Fruit fly (Drosophila melanogaster) whole organism, embryonic: ENCODE results near the gene CG7889.

Experiments
- Ada2b ChIP-seq: fragments of 200-800 bp; sonication (Bioruptor generic); IDR thresholded peaks from 2 replicates; pipeline ENCODE4 v1.3.6; 2022; ENCODE audit warnings: missing biosample characterization, missing genetic modification characterization
- Awh ChIP-seq: fragments of 200-800 bp; sonication (Bioruptor generic); IDR thresholded peaks from 2 replicates; pipeline ENCODE4, ENCODE4 v1.3.6; 2022; ENCODE audit warnings: missing biosample characterization, missing genetic modification characterization
- BEAF-32 ChIP-seq: fragments of 200-800 bp; sonication (Bioruptor generic); optimal IDR thresholded peaks from 3 replicates; lab custom pipeline; 2017; ENCODE audit warnings: missing biosample characterization, missing genetic modification characterization, mild to moderate bottlenecking, moderate library complexity, missing genetic modification reagents
- Bgb ChIP-seq: fragments of 200-800 bp; sonication (Bioruptor generic); IDR thresholded peaks from 2 replicates; pipeline ENCODE4 v1.3.6; 2022; ENCODE audit warnings: missing biosample characterization, missing genetic modification characterization; ENCODE audit not compliant: partially characterized antibody
- BtbVII ChIP-seq: fragments of 200-800 bp; sonication (Bioruptor generic); optimal IDR thresholded peaks from 3 replicates; lab custom pipeline; 2017; ENCODE audit warnings: missing biosample characterization, mild to moderate bottlenecking, missing genetic modification characterization
- CG11085 ChIP-seq: fragments of 200-800 bp; sonication (Bioruptor generic); IDR thresholded peaks from 2 replicates; pipeline ENCODE4 v1.3.6; 2022; ENCODE audit warnings: missing biosample characterization, missing genetic modification characterization
- CG11093 ChIP-seq: fragments of 200-800 bp; sonication (Bioruptor generic); IDR thresholded peaks from 3 replicates; pipeline ENCODE4 v1.3.6; 2022; ENCODE audit warnings: missing biosample characterization, missing genetic modification characterization
- CG11398 ChIP-seq: fragments of 200-800 bp; sonication (Bioruptor generic); optimal IDR thresholded peaks from 2 replicates; lab custom pipeline; 2016; ENCODE audit warnings: missing biosample characterization, missing genetic modification characterization
- CG14860 ChIP-seq: fragments of 200-800 bp; sonication (Bioruptor generic); IDR thresholded peaks from 3 replicates; pipeline ENCODE4 v1.3.6; 2022; ENCODE audit warnings: missing biosample characterization, missing genetic modification characterization; ENCODE audit not compliant: partially characterized antibody
- CG17186 ChIP-seq: fragments of 200-800 bp; sonication (Bioruptor generic); optimal IDR thresholded peaks from 3 replicates; lab custom pipeline; 2017; ENCODE audit warnings: missing biosample characterization, missing genetic modification reagents, missing genetic modification characterization
- CG1792 ChIP-seq: fragments of 200-800 bp; sonication (Bioruptor generic); optimal IDR thresholded peaks from 2 replicates; lab custom pipeline; 2016; ENCODE audit warnings: missing biosample characterization, missing genetic modification characterization
- CG18011 ChIP-seq: fragments of 200-800 bp; sonication (Bioruptor generic); optimal IDR thresholded peaks from 2 replicates; lab custom pipeline; 2017; ENCODE audit warnings: missing biosample characterization, missing genetic modification characterization, mild to moderate bottlenecking, moderate library complexity, missing genotype
- CG2202 ChIP-seq: fragments of 200-800 bp; sonication (Bioruptor generic); optimal IDR thresholded peaks from 2 replicates; lab custom pipeline; 2018; ENCODE audit warnings: missing biosample characterization, mild to moderate bottlenecking, missing genetic modification characterization
- CG31365 ChIP-seq: fragments of 200-800 bp; sonication (Bioruptor generic); optimal IDR thresholded peaks from 2 replicates; lab custom pipeline; 2018; ENCODE audit warnings: missing biosample characterization, mild to moderate bottlenecking, missing genetic modification characterization
- CG4707 ChIP-seq: fragments of 200-800 bp; sonication (Bioruptor generic); optimal IDR thresholded peaks from 2 replicates; lab custom pipeline; 2018; ENCODE audit warnings: missing biosample characterization, mild to moderate bottlenecking, missing genetic modification characterization, moderate library complexity
- CG4820 ChIP-seq: fragments of 200-800 bp; sonication (Bioruptor generic); optimal IDR thresholded peaks from 3 replicates; lab custom pipeline; 2016; ENCODE audit warnings: missing biosample characterization, missing genetic modification characterization
- CG6654 ChIP-seq: fragments of 200-800 bp; sonication (Bioruptor generic); optimal IDR thresholded peaks from 2 replicates; lab custom pipeline; 2017; ENCODE audit warnings: missing biosample characterization, mild to moderate bottlenecking, missing genetic modification characterization
- CG8388 ChIP-seq: fragments of 200-800 bp; sonication (Bioruptor generic); optimal IDR thresholded peaks from 2 replicates; lab custom pipeline; 2019; ENCODE audit warnings: missing biosample characterization, mild to moderate bottlenecking, missing genetic modification characterization, moderate library complexity
- CG8924 ChIP-seq: fragments of 200-800 bp; optimal IDR thresholded peaks from 3 replicates; lab custom pipeline; 2019; ENCODE audit warnings: missing biosample characterization, mild to moderate bottlenecking, missing genetic modification characterization, moderate library complexity
- CG8944 ChIP-seq: fragments of 200-800 bp; sonication (Bioruptor generic); optimal IDR thresholded peaks from 3 replicates; lab custom pipeline; 2016; ENCODE audit warnings: missing biosample characterization, missing genetic modification characterization
- CG9437 ChIP-seq: fragments of 200-800 bp; sonication (Bioruptor generic); optimal IDR thresholded peaks from 2 replicates; lab custom pipeline; 2018; ENCODE audit warnings: missing biosample characterization, mild to moderate bottlenecking, missing genetic modification characterization
- CG9817 ChIP-seq: fragments of 200-800 bp; sonication (Bioruptor generic); optimal IDR thresholded peaks from 2 replicates; lab custom pipeline; 2018; ENCODE audit warnings: missing biosample characterization, mild to moderate bottlenecking, missing genetic modification characterization, moderate library complexity
- Dll ChIP-seq: fragments of 200-800 bp; sonication (Bioruptor generic); IDR thresholded peaks from 4 replicates; pipeline ENCODE4 v1.3.6; 2022; ENCODE audit warnings: missing biosample characterization, missing genetic modification characterization; ENCODE audit not compliant: partially characterized antibody
- Doc3 ChIP-seq: fragments of 200-800 bp; sonication (Bioruptor generic); IDR thresholded peaks from 3 replicates; pipeline ENCODE4 v1.3.6; 2022; ENCODE audit warnings: missing biosample characterization, missing genetic modification characterization; ENCODE audit not compliant: partially characterized antibody
- Dp ChIP-seq: fragments of 200-800 bp; sonication (Bioruptor generic); optimal IDR thresholded peaks from 2 replicates; lab custom pipeline; 2018; ENCODE audit warnings: missing biosample characterization, mild to moderate bottlenecking, missing genetic modification characterization, moderate library complexity
- Eip74EF ChIP-seq, 2 experiments: fragments of 200-800 bp in 1 of 2; fragments of >200 bp in 1 of 2; sonication (Bioruptor generic) in 1 of 2; optimal IDR thresholded peaks; 2 replicates each; lab custom pipeline; 2017 to 2019; ENCODE audit warnings: missing biosample characterization in 2 of 2, missing genetic modification characterization in 2 of 2, mild to moderate bottlenecking in 1 of 2, moderate library complexity in 1 of 2
- HmgZ ChIP-seq: fragments of 200-800 bp; sonication (Bioruptor generic); optimal IDR thresholded peaks from 2 replicates; lab custom pipeline; 2018; ENCODE audit warnings: missing biosample characterization, mild to moderate bottlenecking, missing genetic modification characterization
- Hmr ChIP-seq: fragments of 200-800 bp; sonication (Bioruptor generic); optimal IDR thresholded peaks from 3 replicates; lab custom pipeline; 2017; ENCODE audit warnings: mild to moderate bottlenecking, missing biosample characterization, missing genetic modification reagents, missing genetic modification characterization
- Lim3 ChIP-seq: fragments of 200-800 bp; sonication (Bioruptor generic); IDR thresholded peaks from 2 replicates; pipeline ENCODE4 v1.3.6; 2022; ENCODE audit warnings: missing biosample characterization, missing genetic modification characterization
- MBD-R2 ChIP-seq: fragments of 200-800 bp; sonication (Bioruptor generic); IDR thresholded peaks from 2 replicates; pipeline ENCODE4 v1.3.6; 2022; ENCODE audit warnings: missing biosample characterization, missing genetic modification characterization
- Myb ChIP-seq: fragments of 200-800 bp; sonication (Bioruptor generic); optimal IDR thresholded peaks from 2 replicates; lab custom pipeline; 2016; ENCODE audit warnings: missing biosample characterization, missing genetic modification characterization
- Stat92E ChIP-seq, 3 experiments: fragments of >200 bp in 2 of 3; fragments of 200-800 bp in 1 of 3; sonication (Bioruptor generic) in 1 of 3; optimal IDR thresholded peaks; 2 replicates each; lab custom pipeline; 2017 to 2019; ENCODE audit warnings: missing biosample characterization in 3 of 3, missing genetic modification characterization in 3 of 3, mild to moderate bottlenecking in 1 of 3, moderate library complexity in 1 of 3
- bowl ChIP-seq: fragments of 200-800 bp; sonication (Bioruptor generic); IDR thresholded peaks from 2 replicates; pipeline ENCODE4 v1.3.6; 2022; ENCODE audit warnings: missing biosample characterization, missing genetic modification characterization
- fd102C ChIP-seq: fragments of 200-800 bp; sonication (Bioruptor generic); optimal IDR thresholded peaks from 2 replicates; lab custom pipeline; 2018; ENCODE audit warnings: missing biosample characterization, mild to moderate bottlenecking, missing genetic modification characterization, moderate library complexity
- fd3F ChIP-seq: fragments of 200-800 bp; sonication (Bioruptor generic); optimal IDR thresholded peaks from 2 replicates; lab custom pipeline; 2018; ENCODE audit warnings: missing biosample characterization, mild to moderate bottlenecking, missing genetic modification characterization, moderate library complexity
- fu2 ChIP-seq: fragments of 200-800 bp; sonication (Bioruptor generic); optimal IDR thresholded peaks from 2 replicates; lab custom pipeline; 2016; ENCODE audit warnings: missing biosample characterization, missing genetic modification characterization
- her ChIP-seq: fragments of 200-800 bp; sonication (Bioruptor generic); optimal IDR thresholded peaks from 2 replicates; lab custom pipeline; 2016; ENCODE audit warnings: missing biosample characterization, missing genetic modification characterization
- inv ChIP-seq: fragments of 200-800 bp; sonication (Bioruptor generic); IDR thresholded peaks from 2 replicates; pipeline ENCODE4 v1.3.6; 2022; ENCODE audit warnings: missing biosample characterization, missing genetic modification characterization; ENCODE audit not compliant: partially characterized antibody
- kah ChIP-seq: fragments of 200-800 bp; sonication (Bioruptor generic); optimal IDR thresholded peaks from 2 replicates; lab custom pipeline; 2018; ENCODE audit warnings: missing biosample characterization, mild to moderate bottlenecking, missing genetic modification characterization
- odd ChIP-seq: fragments of 200-800 bp; sonication (Bioruptor generic); optimal IDR thresholded peaks from 2 replicates; lab custom pipeline; 2017; ENCODE audit warnings: missing biosample characterization, mild to moderate bottlenecking, missing genetic modification characterization
- pnt ChIP-seq: fragments of 200-800 bp; sonication (Bioruptor generic); optimal IDR thresholded peaks from 3 replicates; lab custom pipeline; 2016; ENCODE audit warnings: missing biosample characterization, missing genetic modification characterization
- run ChIP-seq: fragments of 200-800 bp; sonication (Bioruptor generic); optimal IDR thresholded peaks from 3 replicates; lab custom pipeline; 2018; ENCODE audit warnings: missing biosample characterization, mild to moderate bottlenecking, missing genetic modification characterization
- scrt ChIP-seq: fragments of 200-800 bp; sonication (Bioruptor generic); optimal IDR thresholded peaks from 2 replicates; lab custom pipeline; 2018; ENCODE audit warnings: missing biosample characterization, mild to moderate bottlenecking, missing genetic modification characterization, moderate library complexity
- slbo ChIP-seq: fragments of 200-800 bp; sonication (Bioruptor generic); IDR thresholded peaks from 2 replicates; pipeline ENCODE4 v1.3.6; 2022; ENCODE audit warnings: missing biosample characterization, missing genetic modification characterization
- slp2 ChIP-seq: fragments of 200-800 bp; sonication (Bioruptor generic); optimal IDR thresholded peaks from 2 replicates; lab custom pipeline; 2016; ENCODE audit warnings: missing biosample characterization, missing genetic modification characterization
- sob ChIP-seq: fragments of 200-800 bp; sonication (Bioruptor generic); IDR thresholded peaks from 2 replicates; pipeline ENCODE4 v1.3.6; 2022; ENCODE audit warnings: missing biosample characterization, missing genetic modification characterization
- stwl ChIP-seq: fragments of 200-800 bp; sonication (Bioruptor generic); optimal IDR thresholded peaks from 3 replicates; lab custom pipeline; 2018; ENCODE audit warnings: missing biosample characterization, mild to moderate bottlenecking, missing genetic modification characterization, moderate library complexity
- tna ChIP-seq: fragments of 200-800 bp; sonication (Bioruptor generic); IDR thresholded peaks from 2 replicates; pipeline ENCODE4 v1.3.6; 2022; ENCODE audit warnings: missing biosample characterization, missing genetic modification characterization; ENCODE audit not compliant: partially characterized antibody
- unc-4 ChIP-seq: fragments of 200-800 bp; sonication (Bioruptor generic); IDR thresholded peaks from 2 replicates; pipeline ENCODE4 v1.3.6; 2022; ENCODE audit warnings: missing biosample characterization, missing genetic modification characterization; ENCODE audit not compliant: partially characterized antibody

CG7889 gene

dm6 chrX:19201630-19202029 is 41.8 kb upstream of the CG7889 start, which contains the start of gene CG7990 (continued):
- no peak for TF ChIP-seq Awh (GFP tag; lab: Robert Waterston, UW)
- TF ChIP-seq Myb, result peak; percentile 78
- no peak for TF ChIP-seq CG11398
- no peak for TF ChIP-seq bowl
- no peak for TF ChIP-seq run (tag; lab: Kevin White, UChicago)
- no peak for TF ChIP-seq CG11085 (GFP tag; lab: Robert Waterston, UW)
- TF ChIP-seq CG14860 (GFP tag; lab: Robert Waterston, UW), result 0 out of 3 replicates have a peak, but pooled peaks have one; percentile 14
- TF ChIP-seq Stat92E (GFP tag; optimal IDR thresholded peaks at IDR 0.05; lab: Kevin White, UChicago), result no peak
- no peak for TF ChIP-seq Ada2b (GFP tag; lab: Robert Waterston, UW)
- TF ChIP-seq CG1792 (GFP tag; lab: Kevin White, UChicago), result no peak
- 0 out of 2 replicates have a peak, but pooled peaks have one; percentile 24 for TF ChIP-seq unc-4 (GFP tag; lab: Robert Waterston, UW)
- peak; percentile 38 for TF ChIP-seq MBD-R2
- no peak for TF ChIP-seq CG4707 (GFP tag; lab: Kevin White, UChicago)
- TF ChIP-seq Bgb (GFP tag; lab: Robert Waterston, UW), result peak; percentile 62
- TF ChIP-seq fd3F (GFP tag; lab: Kevin White, UChicago), result no peak
- no peak for TF ChIP-seq HmgZ
- no peak for TF ChIP-seq BtbVII
- peak; percentile 27 for TF ChIP-seq CG17186 (GFP tag; lab: Kevin White, UChicago)
- no peak for TF ChIP-seq her (GFP tag; lab: Kevin White, UChicago)
- no peak for TF ChIP-seq CG9437 (GFP tag; lab: Kevin White, UChicago)
- no peak for TF ChIP-seq CG31365 (tag; lab: Kevin White, UChicago)
- no peak for TF ChIP-seq CG9817 (tag; lab: Kevin White, UChicago)
- TF ChIP-seq pnt, result no peak
- TF ChIP-seq CG8944, result no peak
- no peak for TF ChIP-seq fd102C (GFP tag; lab: Kevin White, UChicago)
- TF ChIP-seq fu2, result no peak
- no peak for TF ChIP-seq sob (GFP tag; lab: Robert Waterston, UW)
- TF ChIP-seq BEAF-32 (GFP tag; lab: Kevin White, UChicago), result peak; percentile 30
- TF ChIP-seq scrt (GFP tag; lab: Kevin White, UChicago), result no peak
- peak; percentile 53 for TF ChIP-seq Dp (GFP tag; lab: Kevin White, UChicago)
- no peak for TF ChIP-seq slbo
- no peak for TF ChIP-seq CG8388
- no peak for TF ChIP-seq CG6654
- TF ChIP-seq CG4820 (GFP tag; lab: Kevin White, UChicago), result no peak
- TF ChIP-seq CG8924 (tag; lab: Kevin White, UChicago), result no peak
- no peak for TF ChIP-seq kah
- TF ChIP-seq CG2202 (tag; lab: Kevin White, UChicago), result no peak
- TF ChIP-seq tna, result 0 out of 2 replicates have a peak, but pooled peaks have one; percentile 15
- peak; percentile 71 for TF ChIP-seq CG18011 (GFP tag; lab: Kevin White, UChicago)
- no peak for TF ChIP-seq CG11093
- no peak for TF ChIP-seq Hmr (GFP tag; lab: Kevin White, UChicago)
- TF ChIP-seq Dll (GFP tag; lab: Robert Waterston, UW), result peak; percentile 40; the same call in 1 of the 4 replicates
- no peak for TF ChIP-seq slp2
- TF ChIP-seq Doc3 (GFP tag; lab: Robert Waterston, UW), result no peak
- TF ChIP-seq odd (GFP tag; lab: Kevin White, UChicago), result no peak
- 0 out of 2 replicates have a peak, but pooled peaks have one; percentile 13 for TF ChIP-seq inv (GFP tag; lab: Robert Waterston, UW)
- no peak for TF ChIP-seq Lim3 (GFP tag; lab: Robert Waterston, UW)
- no peak for TF ChIP-seq Eip74EF (GFP tag; optimal IDR thresholded peaks at IDR 0.05; lab: Kevin White, UChicago)
- TF ChIP-seq stwl (tag; lab: Kevin White, UChicago), result peak; percentile 95
